Fruit fly (Drosophila melanogaster): ENCODE results near the gene senju.

dm6 chr2L:5063936-5064335, 11.3 kb downstream of the senju start:
- TF ChIP-seq rn (GFP tag; IDR thresholded peaks at IDR 0.05) (no peak), EcR (GFP tag; optimal IDR thresholded peaks at IDR 0.05) (no peak)
